Worm (Caenorhabditis elegans): Measurements from ENCODE around the gene npr-2.

ce11 chrIV:9624275-9624674 lies 44.4 kb upstream of the npr-2 start, which contains the start of gene W09C2.8:
- TF ChIP-seq ceh-28 (tag; optimal IDR thresholded peaks at IDR 0.05) (no peak), ceh-9 (tag; optimal IDR thresholded peaks at IDR 0.05) (no peak), ztf-11 (tag; optimal IDR thresholded peaks at IDR 0.05) (no peak)

Measured in whole organism, L3 larva.